Fruit fly (Drosophila melanogaster) whole organism, wandering third instar larva: ENCODE results near the gene TwdlW.

Experiments used
- Myc ChIP-seq: fragments of >200 bp; optimal IDR thresholded peaks from 2 replicates; lab custom pipeline; 2017
- N ChIP-seq: fragments of >200 bp; optimal IDR thresholded peaks from 2 replicates; lab custom pipeline; 2018; ENCODE audit warnings: missing biosample characterization, missing external identifiers, missing genetic modification characterization
- brk ChIP-seq: fragments of 200-800 bp; sonication (Bioruptor generic); optimal IDR thresholded peaks from 2 replicates; lab custom pipeline; 2016; ENCODE audit warnings: missing biosample characterization, mild to moderate bottlenecking, missing genetic modification characterization
- dsf ChIP-seq: sonication (Bioruptor generic); optimal IDR thresholded peaks from 2 replicates; lab custom pipeline; 2016; ENCODE audit warnings: missing biosample characterization, missing genetic modification characterization, borderline replicate concordance
- lola ChIP-seq: fragments of >200 bp; optimal IDR thresholded peaks from 2 replicates; lab custom pipeline; 2017; ENCODE audit warnings: missing biosample characterization, missing genetic modification characterization
- pan ChIP-seq: fragments of >200 bp; optimal IDR thresholded peaks from 2 replicates; lab custom pipeline; 2017
- psq ChIP-seq: fragments of 200-800 bp; sonication (Bioruptor generic); optimal IDR thresholded peaks from 3 replicates; lab custom pipeline; 2017; ENCODE audit warnings: missing biosample characterization, mild to moderate bottlenecking, missing genetic modification characterization, moderate library complexity

DNA sequence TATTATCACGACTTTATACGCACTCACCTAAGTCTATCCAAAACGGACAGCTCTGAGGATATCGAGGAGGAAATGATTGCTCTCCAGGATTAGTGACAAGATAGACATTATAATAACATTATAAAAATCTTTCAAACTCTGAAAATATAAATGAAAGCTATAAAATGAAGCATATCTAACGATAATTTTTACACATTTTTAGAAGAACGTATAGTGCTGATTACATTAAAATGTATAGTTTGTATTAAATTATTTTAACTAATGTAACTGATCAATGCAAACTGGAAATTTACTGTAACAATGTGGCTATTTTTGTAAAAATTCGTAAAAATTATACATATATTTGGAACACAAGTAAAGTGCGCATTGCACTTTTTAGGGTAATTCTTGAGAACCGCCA lies 3.5 kb downstream of the TwdlW start, which contains the start of gene CG5265:
- TF ChIP-seq psq (GFP tag; lab: Kevin White, UChicago) = no peak
- TF ChIP-seq Myc = no peak
- no peak for TF ChIP-seq lola (GFP tag; lab: Kevin White, UChicago)
- TF ChIP-seq pan (lab: Kevin White, UChicago) = no peak
- TF ChIP-seq N (GFP tag; lab: Kevin White, UChicago) = no peak
- TF ChIP-seq dsf (GFP tag; lab: Kevin White, UChicago) = no peak
- TF ChIP-seq brk (GFP tag; lab: Kevin White, UChicago) = no peak
